Fruit fly (Drosophila melanogaster): Measurements from ENCODE around the gene Task7.

DNA sequence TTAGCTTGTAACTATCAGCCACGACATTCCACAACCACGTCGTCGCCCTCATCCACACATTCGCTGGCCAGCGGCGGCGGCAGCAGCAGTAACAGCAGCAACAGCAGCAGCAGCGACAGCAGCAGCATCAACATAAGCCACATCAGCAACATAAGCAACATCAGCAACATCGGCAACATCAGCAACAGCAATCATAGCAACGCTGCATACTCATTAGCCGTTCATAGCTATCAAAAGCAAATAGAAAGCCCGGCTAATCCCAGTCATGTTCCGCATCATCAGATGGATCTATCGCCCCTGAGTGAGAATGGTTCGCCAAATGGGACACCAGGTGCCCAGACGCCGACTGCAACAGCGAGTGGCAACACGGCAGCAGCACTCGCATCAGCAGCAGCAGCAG is 29.0 kb upstream of the Task7 start:
- peak; percentile 95 for TF ChIP-seq Dfd (GFP tag; optimal IDR thresholded peaks at IDR 0.05)
- no peak for TF ChIP-seq lola (GFP tag; optimal IDR thresholded peaks at IDR 0.05)
- no peak for TF ChIP-seq br (GFP tag; optimal IDR thresholded peaks at IDR 0.05)
- TF ChIP-seq pan (optimal IDR thresholded peaks at IDR 0.05), result no peak
- no peak for TF ChIP-seq foxo (GFP tag; optimal IDR thresholded peaks at IDR 0.05)
- TF ChIP-seq OdsH (GFP tag; optimal IDR thresholded peaks at IDR 0.05), result no peak
- TF ChIP-seq brk (GFP tag; optimal IDR thresholded peaks at IDR 0.05), result no peak
- TF ChIP-seq Hr83 (GFP tag; optimal IDR thresholded peaks at IDR 0.05; ENCODE audit: poor library complexity, severe bottlenecking), result no peak
- no peak for TF ChIP-seq CG9705 (GFP tag; optimal IDR thresholded peaks at IDR 0.05)
